Worm (Caenorhabditis elegans) whole organism, L4 larva: ENCODE data around the gene nlp-29.

Experiments
- ceh-62 ChIP-seq: sonication (generic microtip); optimal IDR thresholded peaks from 2 replicates; lab custom pipeline; 2017; ENCODE audit warnings: missing biosample characterization, missing genetic modification characterization
- jun-1 ChIP-seq: fragments of 150-350 bp; optimal IDR thresholded peaks from 2 replicates; lab custom pipeline; 2014; ENCODE audit warnings: missing biosample characterization, missing genetic modification reagents, missing genetic modification characterization
- lin-15B ChIP-seq: fragments of 150-350 bp; sonication (generic microtip); optimal IDR thresholded peaks from 3 replicates; lab custom pipeline; 2014; ENCODE audit warnings: missing biosample characterization, missing genetic modification characterization
- nhr-42 ChIP-seq: fragments of 200-800 bp; sonication (Bioruptor generic); IDR thresholded peaks from 2 replicates; pipeline ENCODE4 v1.3.6; 2022; ENCODE audit warnings: missing genetic modification characterization, missing compliant biosample characterization
- snpc-4 ChIP-seq: fragments of 150-350 bp; optimal IDR thresholded peaks from 2 replicates; lab custom pipeline; 2014; ENCODE audit warnings: missing biosample characterization, missing genetic modification characterization

DNA sequence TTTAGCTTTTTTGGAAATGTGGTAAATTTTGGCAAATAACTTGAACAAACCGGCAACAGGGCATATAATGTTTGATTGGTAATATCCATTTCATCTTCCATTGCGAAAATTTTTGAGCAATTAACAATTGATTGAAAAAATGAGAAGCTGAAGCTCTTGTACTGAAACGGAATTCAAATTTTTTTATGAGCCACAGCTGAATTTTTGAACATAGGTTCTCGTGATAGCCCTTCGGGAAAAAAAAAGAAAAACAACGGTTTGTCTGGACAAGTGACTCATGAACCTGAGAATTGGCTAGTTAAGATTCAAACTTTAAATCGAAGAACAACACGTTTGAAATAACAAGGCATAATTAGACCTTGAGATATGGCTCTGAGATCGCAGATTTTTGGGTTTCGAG is 11.6 kb downstream of the nlp-29 start, which contains the start of gene srx-62:
- TF ChIP-seq jun-1 (tag; lab: Kevin White, UChicago) (no peak), nhr-42 (GFP tag; lab: Robert Waterston, UW) (no peak), snpc-4 (tag; lab: Kevin White, UChicago) (no peak), lin-15B (tag; lab: Kevin White, UChicago) (no peak), ceh-62 (tag; lab: Kevin White, UChicago) (no peak)
